Worm (Caenorhabditis elegans) whole organism, L3 larva: Measurements from ENCODE around the gene orc-3.
A peak's percentile ranks its signal among the peaks of the same experiment; 100 is the strongest.

Source experiments
- R02D3.7 ChIP-seq: fragments of 150-350 bp; optimal IDR thresholded peaks from 2 replicates; lab custom pipeline; 2014; ENCODE audit warnings: missing biosample characterization, missing genetic modification characterization
- ZK546.5 ChIP-seq: sonication (generic microtip); optimal IDR thresholded peaks from 2 replicates; lab custom pipeline; 2017; ENCODE audit warnings: missing biosample characterization, missing genetic modification characterization
- aly-2 ChIP-seq: fragments of 150-350 bp; optimal IDR thresholded peaks from 2 replicates; lab custom pipeline; 2014; ENCODE audit warnings: missing biosample characterization, missing genetic modification characterization
- ama-1 ChIP-seq: fragments of 150-350 bp; optimal IDR thresholded peaks from 2 replicates; lab custom pipeline; 2018
- ceh-28 ChIP-seq: fragments of 150-350 bp; optimal IDR thresholded peaks from 2 replicates; lab custom pipeline; 2014; ENCODE audit warnings: missing biosample characterization, missing genetic modification reagents, missing genetic modification characterization
- ceh-82 ChIP-seq: fragments of 150-350 bp; optimal IDR thresholded peaks from 2 replicates; lab custom pipeline; 2014; ENCODE audit warnings: missing biosample characterization, missing genetic modification characterization
- ceh-9 ChIP-seq: sonication (generic microtip); optimal IDR thresholded peaks from 2 replicates; lab custom pipeline; 2018; ENCODE audit warnings: missing biosample characterization, missing genetic modification characterization
- daf-12 ChIP-seq: fragments of 150-350 bp; optimal IDR thresholded peaks from 2 replicates; lab custom pipeline; 2014; ENCODE audit warnings: missing biosample characterization, missing genetic modification reagents, missing genetic modification characterization
- egl-27 ChIP-seq: sonication (generic microtip); optimal IDR thresholded peaks from 4 replicates; lab custom pipeline; 2017; ENCODE audit warnings: missing biosample characterization, missing genetic modification reagents, missing genetic modification characterization
- egl-5 ChIP-seq: fragments of 150-350 bp; optimal IDR thresholded peaks from 2 replicates; lab custom pipeline; 2017; ENCODE audit warnings: missing biosample characterization, missing genetic modification reagents, missing genetic modification characterization, inconsistent platforms
- elt-1 ChIP-seq: fragments of 150-350 bp; optimal IDR thresholded peaks from 2 replicates; lab custom pipeline; 2014; ENCODE audit warnings: missing biosample characterization, missing genetic modification characterization
- elt-2 ChIP-seq: sonication (generic microtip); optimal IDR thresholded peaks from 2 replicates; lab custom pipeline; 2016; ENCODE audit warnings: missing genetic modification reagents, mild to moderate bottlenecking, missing genetic modification characterization, missing compliant biosample characterization
- eor-1 ChIP-seq, 2 experiments: fragments of 150-350 bp; optimal IDR thresholded peaks; 2 replicates each; lab custom pipeline; 2014 to 2018; ENCODE audit warnings: missing biosample characterization in 2 of 2, missing genetic modification characterization in 2 of 2
- fkh-10 ChIP-seq: sonication (generic microtip); optimal IDR thresholded peaks from 2 replicates; lab custom pipeline; 2017; ENCODE audit warnings: missing biosample characterization, missing genetic modification reagents, missing genetic modification characterization
- fkh-2 ChIP-seq: fragments of 150-350 bp; optimal IDR thresholded peaks from 2 replicates; lab custom pipeline; 2014; ENCODE audit warnings: missing biosample characterization, missing genetic modification reagents, missing genetic modification characterization
- hmg-11 ChIP-seq: sonication (generic microtip); optimal IDR thresholded peaks from 2 replicates; lab custom pipeline; 2016; ENCODE audit warnings: missing genetic modification characterization, missing compliant biosample characterization
- jun-1 ChIP-seq: fragments of 150-350 bp; optimal IDR thresholded peaks from 2 replicates; lab custom pipeline; 2014; ENCODE audit warnings: missing biosample characterization, missing genetic modification reagents, missing genetic modification characterization
- lin-15B ChIP-seq: fragments of 150-350 bp; optimal IDR thresholded peaks from 2 replicates; lab custom pipeline; 2014; ENCODE audit warnings: missing biosample characterization, missing genetic modification characterization
- lin-39 ChIP-seq: fragments of 150-350 bp; optimal IDR thresholded peaks from 2 replicates; lab custom pipeline; 2018; ENCODE audit warnings: missing biosample characterization, missing genetic modification reagents, missing genetic modification characterization
- mdl-1 ChIP-seq: fragments of 150-350 bp; optimal IDR thresholded peaks from 2 replicates; lab custom pipeline; 2014; ENCODE audit warnings: missing biosample characterization, missing genetic modification characterization
- mml-1 ChIP-seq: fragments of 150-350 bp; sonication (generic microtip); optimal IDR thresholded peaks from 3 replicates; lab custom pipeline; 2014; ENCODE audit warnings: missing biosample characterization, missing genetic modification characterization
- nfya-1 ChIP-seq: sonication (generic microtip); optimal IDR thresholded peaks from 2 replicates; lab custom pipeline; 2017; ENCODE audit warnings: missing genetic modification characterization, mild to moderate bottlenecking, missing compliant biosample characterization, antibody characterized with exemption, moderate library complexity; ENCODE audit not compliant: insufficient read depth
- nhr-11 ChIP-seq: fragments of 150-350 bp; optimal IDR thresholded peaks from 2 replicates; lab custom pipeline; 2014; ENCODE audit warnings: missing biosample characterization, missing genetic modification characterization
- nhr-12 ChIP-seq: fragments of 150-350 bp; optimal IDR thresholded peaks from 2 replicates; lab custom pipeline; 2014; ENCODE audit warnings: missing biosample characterization, missing genetic modification characterization
- nhr-23 ChIP-seq: fragments of 150-350 bp; optimal IDR thresholded peaks from 2 replicates; lab custom pipeline; 2014; ENCODE audit warnings: missing biosample characterization, missing genetic modification reagents, missing genetic modification characterization
- nhr-237 ChIP-seq: fragments of 150-350 bp; optimal IDR thresholded peaks from 2 replicates; lab custom pipeline; 2014; ENCODE audit warnings: missing biosample characterization, missing genetic modification characterization
- nhr-25 ChIP-seq: sonication (generic microtip); optimal IDR thresholded peaks from 2 replicates; lab custom pipeline; 2017; ENCODE audit warnings: missing biosample characterization, missing genetic modification characterization
- nhr-28 ChIP-seq: fragments of 150-350 bp; optimal IDR thresholded peaks from 2 replicates; lab custom pipeline; 2014; ENCODE audit warnings: missing biosample characterization, missing genetic modification characterization
- nhr-43 ChIP-seq: sonication (generic microtip); optimal IDR thresholded peaks from 2 replicates; lab custom pipeline; 2016; ENCODE audit warnings: mild to moderate bottlenecking, missing genetic modification characterization, missing compliant biosample characterization; ENCODE audit not compliant: poor library complexity, severe bottlenecking
- nhr-67 ChIP-seq: fragments of 150-350 bp; optimal IDR thresholded peaks from 2 replicates; lab custom pipeline; 2014; ENCODE audit warnings: missing biosample characterization, missing genetic modification characterization
- nhr-77 ChIP-seq: fragments of 150-350 bp; optimal IDR thresholded peaks from 2 replicates; lab custom pipeline; 2014; ENCODE audit warnings: missing biosample characterization, missing genetic modification characterization
- pha-4 ChIP-seq: fragments of 150-350 bp; optimal IDR thresholded peaks from 2 replicates; lab custom pipeline; 2014; ENCODE audit warnings: missing biosample characterization, missing genetic modification reagents, missing genetic modification characterization
- pqm-1 ChIP-seq: fragments of 150-350 bp; optimal IDR thresholded peaks from 2 replicates; lab custom pipeline; 2017; ENCODE audit warnings: missing biosample characterization, missing genetic modification characterization, inconsistent platforms
- tbx-2 ChIP-seq: sonication (generic microtip); optimal IDR thresholded peaks from 2 replicates; lab custom pipeline; 2016; ENCODE audit warnings: mild to moderate bottlenecking, missing genetic modification characterization, missing compliant biosample characterization
- unc-39 ChIP-seq: sonication (generic microtip); optimal IDR thresholded peaks from 4 replicates; lab custom pipeline; 2017; ENCODE audit warnings: missing biosample characterization, missing genetic modification characterization
- unc-62 ChIP-seq: fragments of 150-350 bp; sonication (generic microtip); optimal IDR thresholded peaks from 4 replicates; lab custom pipeline; 2014; ENCODE audit warnings: missing biosample characterization, missing genetic modification reagents, missing genetic modification characterization

The orc-3 gene

DNA sequence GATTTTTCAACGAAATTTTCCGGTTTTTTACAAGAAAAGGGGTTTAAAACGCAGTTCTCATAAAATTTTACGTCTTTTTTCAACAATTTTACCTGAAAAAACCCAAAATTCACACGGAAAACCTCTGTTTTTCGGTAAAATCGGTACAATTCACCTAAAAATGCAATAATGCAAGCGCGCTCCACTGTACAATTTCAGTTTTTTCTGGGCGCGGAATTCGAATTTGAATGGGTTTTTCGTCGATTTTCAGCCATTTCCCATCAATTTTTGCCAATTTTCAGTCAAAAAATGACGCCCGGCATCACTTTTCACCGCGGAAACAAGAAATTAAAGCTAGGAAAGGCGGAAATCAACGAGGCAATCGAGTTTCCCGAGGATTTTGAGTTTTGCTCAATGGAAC, at the start of gene orc-3:
orc-3 (plus strand) TSS at position 282 of the 400 bp plus-strand sequence.
- TF ChIP-seq unc-39 (tag; lab: Kevin White, UChicago) (no peak), tbx-2 (tag; lab: Kevin White, UChicago) (no peak), egl-5 (tag; lab: Kevin White, UChicago) (peak; percentile 61), fkh-2 (tag; lab: Kevin White, UChicago) (no peak), unc-62 (no peak), mdl-1 (tag; lab: Kevin White, UChicago) (no peak), elt-1 (tag; lab: Kevin White, UChicago) (no peak), nhr-11 (tag; lab: Kevin White, UChicago) (no peak), ZK546.5 (tag; lab: Kevin White, UChicago) (no peak), lin-39 (no peak), nhr-77 (no peak), lin-15B (tag; lab: Kevin White, UChicago) (peak; percentile 67), nfya-1 (peak; percentile 6), nhr-25 (tag; lab: Kevin White, UChicago) (peak; percentile 9), ceh-82 (tag; lab: Kevin White, UChicago) (no peak), pqm-1 (no peak), hmg-11 (tag; lab: Kevin White, UChicago) (peak; percentile 24), eor-1 (tag; optimal IDR thresholded peaks at IDR 0.05; lab: Kevin White, UChicago) (no peak), fkh-10 (GFP tag; lab: Kevin White, UChicago) (no peak), nhr-67 (tag; lab: Kevin White, UChicago) (no peak), ceh-9 (tag; lab: Kevin White, UChicago) (no peak), pha-4 (peak; percentile 32), aly-2 (tag; lab: Kevin White, UChicago) (no peak)

- no peak for TF ChIP-seq lin-15B (tag; lab: Kevin White, UChicago)
- TF ChIP-seq lin-39: peak; percentile 29
Observed at ce11 chrIII:1161946-1162345, 46.0 kb upstream of the orc-3 start.

ce11 chrIII:1163203-1163602, 44.7 kb upstream of the orc-3 start:
- TF ChIP-seq tbx-2 (tag; lab: Kevin White, UChicago) (no peak), elt-2 (tag; lab: Kevin White, UChicago) (peak; percentile 7), nhr-43 (no peak)

DNA sequence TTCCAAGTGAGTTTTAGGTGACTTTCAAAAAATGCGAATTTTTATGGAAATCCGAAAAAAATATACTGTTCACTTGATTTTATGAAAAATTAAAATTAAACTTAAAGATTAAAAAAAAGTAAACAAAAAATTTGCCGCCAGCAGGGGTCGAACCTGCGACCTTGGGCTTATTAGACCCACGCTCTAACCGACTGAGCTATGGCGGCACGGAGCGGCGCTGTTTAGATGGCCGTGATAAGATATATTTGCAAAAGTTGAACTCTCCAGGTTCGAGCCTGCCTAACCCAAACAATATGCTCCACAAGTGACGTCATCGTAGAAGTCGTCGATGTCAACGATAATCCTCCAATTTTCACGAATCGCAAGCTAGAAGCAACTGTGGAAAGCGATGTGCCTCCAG, 43.3 kb upstream of the orc-3 start:
- TF ChIP-seq mml-1 (tag; lab: Kevin White, UChicago): no peak
- TF ChIP-seq pqm-1: no peak
- TF ChIP-seq nhr-67 (tag; lab: Kevin White, UChicago): no peak
- no peak for TF ChIP-seq ama-1 (lab: Kevin White, UChicago)

DNA sequence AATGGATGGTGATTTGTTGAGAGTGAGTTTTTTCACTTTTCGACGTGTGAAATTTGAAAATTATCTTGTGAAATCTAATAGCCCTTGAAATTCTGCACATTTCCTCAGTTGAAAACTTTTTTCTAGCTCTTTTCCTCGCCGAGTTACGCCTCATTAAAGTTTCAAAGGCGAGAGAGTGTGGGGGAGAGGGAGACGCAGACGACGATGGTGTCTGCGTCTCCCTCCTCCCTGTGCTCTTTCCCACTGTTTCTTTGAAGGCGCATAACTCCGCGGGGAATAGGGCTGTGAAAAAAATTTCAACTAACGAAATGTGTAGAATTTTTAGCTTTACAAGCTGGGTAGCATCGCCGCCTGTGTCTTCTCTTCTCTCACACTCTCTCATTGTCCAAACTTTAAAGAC, 41.5 kb upstream of the orc-3 start:
- TF ChIP-seq mml-1 (tag; lab: Kevin White, UChicago) (no peak), jun-1 (tag; lab: Kevin White, UChicago) (no peak), ama-1 (lab: Kevin White, UChicago) (no peak), nhr-43 (no peak), nhr-77 (no peak), nhr-11 (tag; lab: Kevin White, UChicago) (no peak), nhr-237 (tag; lab: Kevin White, UChicago) (no peak), R02D3.7 (tag; lab: Kevin White, UChicago) (no peak), ceh-82 (tag; lab: Kevin White, UChicago) (no peak), daf-12 (no peak), nhr-28 (tag; lab: Kevin White, UChicago) (no peak), nhr-12 (no peak), pqm-1 (no peak), ceh-28 (tag; lab: Kevin White, UChicago) (no peak), elt-2 (tag; lab: Kevin White, UChicago) (no peak), nhr-25 (tag; lab: Kevin White, UChicago) (no peak), egl-27 (no peak), nhr-23 (no peak), fkh-10 (GFP tag; lab: Kevin White, UChicago) (no peak)
